Fruit fly (Drosophila melanogaster): ENCODE results near the gene gudu.

The gudu gene

dm6 chr2L:7401627-7402026 is 13.3 kb downstream of the gudu start (continued):
- TF ChIP-seq CG4404 (GFP tag; IDR thresholded peaks at IDR 0.05) (peak; percentile 62; the same call in 1 of the 2 replicates), slbo (GFP tag; IDR thresholded peaks at IDR 0.05) (peak; percentile 90), B-H1 (GFP tag; IDR thresholded peaks at IDR 0.05) (peak; percentile 59; the same call in 2 of the 3 replicates), CG6813 (GFP tag; optimal IDR thresholded peaks at IDR 0.05) (peak; percentile 37), vfl (GFP tag; optimal IDR thresholded peaks at IDR 0.05) (peak; percentile 7), sr (GFP tag; IDR thresholded peaks at IDR 0.05) (no peak), CG17829 (tag; optimal IDR thresholded peaks at IDR 0.05) (peak; percentile 68), CG11723 (GFP tag; optimal IDR thresholded peaks at IDR 0.05) (peak; percentile 36), fd3F (GFP tag; optimal IDR thresholded peaks at IDR 0.05) (peak; percentile 82), Camta (GFP tag; optimal IDR thresholded peaks at IDR 0.05) (peak; percentile 16), HLH54F (GFP tag; optimal IDR thresholded peaks at IDR 0.05) (no peak), CG6683 (GFP tag; optimal IDR thresholded peaks at IDR 0.05) (peak; percentile 40), Side (GFP tag; optimal IDR thresholded peaks at IDR 0.05) (no peak), Doc3 (GFP tag; IDR thresholded peaks at IDR 0.05; ENCODE audit: partially characterized antibody) (no peak), stc (GFP tag; IDR thresholded peaks at IDR 0.05) (peak; percentile 78), CG3281 (GFP tag; optimal IDR thresholded peaks at IDR 0.05) (peak; percentile 56), CG33557 (GFP tag; optimal IDR thresholded peaks at IDR 0.05) (peak; percentile 51), fu2 (GFP tag; optimal IDR thresholded peaks at IDR 0.05) (no peak), sima (GFP tag; optimal IDR thresholded peaks at IDR 0.05) (no peak), NfI (GFP tag; optimal IDR thresholded peaks at IDR 0.05) (peak; percentile 79), CG9797 (GFP tag; optimal IDR thresholded peaks at IDR 0.05) (no peak), mam (GFP tag; optimal IDR thresholded peaks at IDR 0.05) (peak; percentile 45), maf-S (GFP tag; optimal IDR thresholded peaks at IDR 0.05) (no peak), ssp (GFP tag; IDR thresholded peaks at IDR 0.05) (peak; percentile 54), Abd-B (GFP tag; optimal IDR thresholded peaks at IDR 0.05) (peak; percentile 45), CG18764 (GFP tag; optimal IDR thresholded peaks at IDR 0.05) (peak; percentile 3), Sry-β (GFP tag; optimal IDR thresholded peaks at IDR 0.05) (no peak), oc (tag; optimal IDR thresholded peaks at IDR 0.05) (peak; percentile 70), CG9609 (GFP tag; optimal IDR thresholded peaks at IDR 0.05) (peak; percentile 6), CG14710 (tag; optimal IDR thresholded peaks at IDR 0.05) (peak; percentile 48), Med (GFP tag) (peak; percentile 75), CG2199 (GFP tag; IDR thresholded peaks at IDR 0.05) (0 out of 3 replicates have a peak, but pooled peaks have one; percentile 8), CG4854 (GFP tag; optimal IDR thresholded peaks at IDR 0.05) (peak; percentile 60), Poxn (GFP tag; IDR thresholded peaks at IDR 0.05) (no peak), CG12071 (GFP tag; optimal IDR thresholded peaks at IDR 0.05) (no peak), CG15011 (GFP tag; optimal IDR thresholded peaks at IDR 0.05) (peak; percentile 42), zfh2 (GFP tag; optimal IDR thresholded peaks at IDR 0.05) (peak; percentile 35), jing (GFP tag; optimal IDR thresholded peaks at IDR 0.05) (no peak), ftz-f1 (GFP tag; optimal IDR thresholded peaks at IDR 0.05) (no peak), CG3838 (GFP tag; optimal IDR thresholded peaks at IDR 0.05) (no peak), Rfx (GFP tag; IDR thresholded peaks at IDR 0.05) (peak; percentile 87), disco-r (GFP tag; optimal IDR thresholded peaks at IDR 0.05) (no peak), Mes4 (GFP tag; optimal IDR thresholded peaks at IDR 0.05) (no peak), eyg (GFP tag; optimal IDR thresholded peaks at IDR 0.05) (no peak), Myb (GFP tag; optimal IDR thresholded peaks at IDR 0.05) (peak; percentile 15), CG17912 (GFP tag; optimal IDR thresholded peaks at IDR 0.05) (peak; percentile 13), Ptx1 (GFP tag; IDR thresholded peaks at IDR 0.05) (peak; percentile 91), CG8478 (optimal IDR thresholded peaks at IDR 0.05) (no peak), CG11247 (GFP tag; IDR thresholded peaks at IDR 0.05) (peak; percentile 73; the same call in 1 of the 2 replicates), nerfin-2 (GFP tag; IDR thresholded peaks at IDR 0.05; ENCODE audit: partially characterized antibody) (no peak), CG11695 (GFP tag; IDR thresholded peaks at IDR 0.05) (peak; percentile 65; the same call in 2 of the 3 replicates), E2f2 (GFP tag; IDR thresholded peaks at IDR 0.05) (peak; percentile 32; the same call in 1 of the 2 replicates)

All from whole organism, embryonic.